Worm (Caenorhabditis elegans) whole organism, young adult: ENCODE data around the gene tdpo-1.

Source experiments
- T26A5.8 ChIP-seq: sonication (generic microtip); optimal IDR thresholded peaks from 2 replicates; lab custom pipeline; 2016; ENCODE audit warnings: missing genetic modification characterization, missing compliant biosample characterization
- lin-26 ChIP-seq: fragments of 200-800 bp; sonication (Bioruptor generic); IDR thresholded peaks from 2 replicates; pipeline ENCODE4 v1.3.6; 2022; ENCODE audit warnings: missing genetic modification reagents, missing genetic modification characterization, missing compliant biosample characterization
- mes-4 ChIP-seq: sonication (generic microtip); optimal IDR thresholded peaks from 2 replicates; lab custom pipeline; 2016; ENCODE audit warnings: missing genotype, missing genetic modification characterization, missing compliant biosample characterization
- mxl-1 ChIP-seq: sonication (generic microtip); optimal IDR thresholded peaks from 2 replicates; lab custom pipeline; 2016; ENCODE audit warnings: missing genetic modification characterization, missing compliant biosample characterization
- snpc-1.1 ChIP-seq: sonication (generic microtip); optimal IDR thresholded peaks from 2 replicates; lab custom pipeline; 2017; ENCODE audit warnings: missing genetic modification characterization, mild to moderate bottlenecking, missing compliant biosample characterization, antibody characterized with exemption, moderate library complexity, missing genotype, missing genetic modification reagents; ENCODE audit not compliant: insufficient read depth
- unc-62 ChIP-seq: fragments of 150-350 bp; optimal IDR thresholded peaks from 2 replicates; lab custom pipeline; 2014; ENCODE audit warnings: missing biosample characterization, missing genetic modification reagents, missing genetic modification characterization
- xnd-1 ChIP-seq: sonication (generic microtip); optimal IDR thresholded peaks from 2 replicates; lab custom pipeline; 2016; ENCODE audit warnings: missing genotype, missing genetic modification reagents, missing genetic modification characterization, missing compliant biosample characterization
- ztf-22 ChIP-seq: fragments of 200-800 bp; sonication (Bioruptor generic); optimal IDR thresholded peaks from 2 replicates; lab custom pipeline; 2018; ENCODE audit warnings: mild to moderate bottlenecking, missing genetic modification characterization, moderate library complexity, missing compliant biosample characterization

DNA sequence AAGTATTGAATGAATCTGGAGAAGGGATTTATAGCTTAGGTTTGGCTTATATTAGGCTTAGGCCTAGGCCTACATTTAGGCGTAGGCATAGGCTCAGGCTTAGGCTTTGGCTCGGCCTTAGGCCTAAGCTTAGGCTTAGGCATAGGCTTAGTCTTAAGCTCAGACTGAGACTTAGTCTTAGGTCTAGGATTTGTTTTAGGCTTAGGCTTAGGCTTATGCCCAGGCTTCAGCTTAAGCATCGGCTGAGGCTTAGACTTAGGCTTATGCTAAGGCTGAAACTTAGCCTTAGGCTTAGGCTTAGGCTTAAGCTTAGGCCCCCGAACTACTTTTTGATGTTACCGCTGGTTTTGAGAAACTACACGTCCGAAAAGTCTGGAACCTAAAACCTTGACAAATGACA is 39.1 kb upstream of the tdpo-1 start:
- TF ChIP-seq mxl-1 (no peak), unc-62 (GFP tag; lab: Kevin White, UChicago) (no peak), xnd-1 (tag; lab: Kevin White, UChicago) (no peak), snpc-1.1 (tag; lab: Kevin White, UChicago) (no peak), ztf-22 (GFP tag; lab: Kevin White, UChicago) (no peak), mes-4 (no peak), T26A5.8 (tag; lab: Kevin White, UChicago) (no peak), lin-26 (GFP tag; lab: Robert Waterston, UW) (no peak)
